Fruit fly (Drosophila melanogaster): ENCODE data around the gene Urm1.

Gene Urm1

DNA sequence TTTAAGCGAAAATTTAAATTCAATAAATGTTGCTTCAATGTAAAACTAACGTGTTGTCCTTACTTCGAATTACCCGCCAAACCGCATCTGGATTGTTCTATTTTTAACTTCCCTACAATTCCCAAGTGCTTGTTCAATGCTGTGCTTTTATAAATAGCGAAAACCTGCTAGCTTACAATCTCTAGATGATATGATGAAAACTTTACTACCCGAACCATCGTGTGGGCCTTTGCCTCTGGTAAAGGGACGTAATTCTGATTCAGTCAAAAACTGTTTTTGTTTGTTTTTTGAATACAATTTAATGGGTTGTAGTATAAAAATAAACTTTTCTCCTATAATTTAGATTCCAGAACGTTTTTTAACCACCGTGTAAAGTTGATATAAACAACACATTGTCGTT is 713 bp downstream of the Urm1 start:
- TF ChIP-seq Dif (GFP tag; optimal IDR thresholded peaks at IDR 0.05; ENCODE audit: partially characterized antibody) (peak; percentile 17), Abd-B (GFP tag; optimal IDR thresholded peaks at IDR 0.05) (no peak)

DNA sequence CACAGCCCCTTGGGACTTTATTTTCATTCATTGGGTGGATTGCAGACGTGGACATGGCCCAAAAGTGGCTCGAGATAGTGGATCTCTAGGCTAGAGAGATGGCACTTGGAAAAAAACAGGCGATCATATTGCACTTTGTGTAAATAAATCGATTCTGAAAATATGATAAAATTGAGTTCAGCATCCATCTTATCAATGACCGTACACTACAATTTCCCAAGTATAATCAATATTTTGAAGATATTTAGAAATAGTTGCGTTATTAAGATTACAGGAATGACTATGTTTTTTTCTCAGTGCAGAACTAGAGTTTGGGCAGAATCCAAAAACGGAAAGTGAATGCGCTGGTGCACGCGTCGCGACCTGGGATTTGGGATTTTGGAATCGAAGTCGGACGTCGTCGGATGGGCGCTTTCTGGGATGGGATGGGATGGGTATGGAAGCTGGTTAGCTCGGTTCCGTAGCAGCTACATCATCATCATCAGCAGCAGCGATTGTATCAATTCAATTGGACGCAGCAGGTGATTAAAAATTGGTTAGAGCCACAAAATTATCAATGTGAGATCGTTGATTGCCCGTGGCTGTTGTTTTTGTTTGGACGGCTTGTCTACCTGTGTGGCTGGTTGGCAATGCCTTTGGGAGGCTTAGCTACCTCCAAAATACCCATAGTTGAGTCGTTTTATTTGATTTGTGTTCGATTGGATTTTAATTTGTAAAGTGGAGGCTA is 5.3 kb downstream of the Urm1 start:
- TF ChIP-seq CG9705 (GFP tag; optimal IDR thresholded peaks at IDR 0.05), result no peak
- no peak for TF ChIP-seq lola (GFP tag; optimal IDR thresholded peaks at IDR 0.05)
- TF ChIP-seq Dif (GFP tag; optimal IDR thresholded peaks at IDR 0.05; ENCODE audit: partially characterized antibody), result no peak
- no peak for TF ChIP-seq Vsx2 (GFP tag; optimal IDR thresholded peaks at IDR 0.05; ENCODE audit: partially characterized antibody)
- TF ChIP-seq Hr83 (GFP tag; optimal IDR thresholded peaks at IDR 0.05; ENCODE audit: poor library complexity, severe bottlenecking), result no peak
- TF ChIP-seq woc (GFP tag; optimal IDR thresholded peaks at IDR 0.05), result no peak
- TF ChIP-seq HLH106 (tag; optimal IDR thresholded peaks at IDR 0.05), result no peak
- TF ChIP-seq Mio (GFP tag; optimal IDR thresholded peaks at IDR 0.05), result no peak
- no peak for TF ChIP-seq sage (GFP tag; optimal IDR thresholded peaks at IDR 0.05)
- TF ChIP-seq dl (GFP tag; optimal IDR thresholded peaks at IDR 0.05; ENCODE audit: insufficient read depth in 1 of 2, partially characterized antibody in 2 of 2), result no peak
- TF ChIP-seq dmrt93B (GFP tag; optimal IDR thresholded peaks at IDR 0.05), result no peak
- no peak for TF ChIP-seq GATAd (GFP tag; optimal IDR thresholded peaks at IDR 0.05)
- no peak for TF ChIP-seq foxo (GFP tag; optimal IDR thresholded peaks at IDR 0.05)
- no peak for TF ChIP-seq fru (GFP tag; optimal IDR thresholded peaks at IDR 0.05)

DNA sequence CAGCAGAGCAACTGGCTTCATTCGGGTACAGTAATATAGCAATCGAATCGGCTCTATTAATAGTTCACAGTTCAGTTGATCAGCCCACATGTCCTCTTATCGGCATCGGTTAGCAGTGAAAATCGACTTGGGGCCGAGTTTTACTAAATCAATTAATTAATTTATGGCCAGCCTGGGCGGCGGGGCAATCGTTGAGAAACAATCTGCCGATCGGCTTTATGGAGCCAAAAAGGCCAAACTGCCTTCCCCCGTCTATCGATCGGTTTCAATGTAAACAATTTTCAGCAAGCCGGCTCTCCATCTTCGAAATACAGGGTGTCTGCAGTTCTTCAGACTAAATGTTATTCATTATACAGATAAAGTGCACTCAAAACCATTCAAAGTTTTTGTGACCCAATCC is 6.6 kb downstream of the Urm1 start:
- TF ChIP-seq lola (GFP tag; optimal IDR thresholded peaks at IDR 0.05) (no peak), foxo (GFP tag; optimal IDR thresholded peaks at IDR 0.05) (no peak), rgr (GFP tag; optimal IDR thresholded peaks at IDR 0.05) (no peak), Hnf4 (GFP tag; optimal IDR thresholded peaks at IDR 0.05) (no peak), Rel (GFP tag; optimal IDR thresholded peaks at IDR 0.05) (no peak), Rel (tag; optimal IDR thresholded peaks at IDR 0.05) (no peak), jim (GFP tag; optimal IDR thresholded peaks at IDR 0.05) (no peak), pan (optimal IDR thresholded peaks at IDR 0.05) (no peak), CG9705 (GFP tag; optimal IDR thresholded peaks at IDR 0.05) (no peak), sv (GFP tag; optimal IDR thresholded peaks at IDR 0.05) (no peak), br (GFP tag; optimal IDR thresholded peaks at IDR 0.05) (no peak), GATAd (GFP tag; optimal IDR thresholded peaks at IDR 0.05) (no peak), CrebA (GFP tag; optimal IDR thresholded peaks at IDR 0.05; ENCODE audit: borderline replicate concordance) (no peak), Dfd (GFP tag; optimal IDR thresholded peaks at IDR 0.05) (no peak), HLH106 (tag; optimal IDR thresholded peaks at IDR 0.05) (no peak), psq (GFP tag; optimal IDR thresholded peaks at IDR 0.05) (no peak), tai (GFP tag; optimal IDR thresholded peaks at IDR 0.05) (no peak), Hr83 (GFP tag; optimal IDR thresholded peaks at IDR 0.05; ENCODE audit: poor library complexity, severe bottlenecking) (no peak), Dif (GFP tag; optimal IDR thresholded peaks at IDR 0.05; ENCODE audit: partially characterized antibody) (no peak), dsf (GFP tag; optimal IDR thresholded peaks at IDR 0.05; ENCODE audit: borderline replicate concordance) (no peak), N (GFP tag; optimal IDR thresholded peaks at IDR 0.05) (no peak)

DNA sequence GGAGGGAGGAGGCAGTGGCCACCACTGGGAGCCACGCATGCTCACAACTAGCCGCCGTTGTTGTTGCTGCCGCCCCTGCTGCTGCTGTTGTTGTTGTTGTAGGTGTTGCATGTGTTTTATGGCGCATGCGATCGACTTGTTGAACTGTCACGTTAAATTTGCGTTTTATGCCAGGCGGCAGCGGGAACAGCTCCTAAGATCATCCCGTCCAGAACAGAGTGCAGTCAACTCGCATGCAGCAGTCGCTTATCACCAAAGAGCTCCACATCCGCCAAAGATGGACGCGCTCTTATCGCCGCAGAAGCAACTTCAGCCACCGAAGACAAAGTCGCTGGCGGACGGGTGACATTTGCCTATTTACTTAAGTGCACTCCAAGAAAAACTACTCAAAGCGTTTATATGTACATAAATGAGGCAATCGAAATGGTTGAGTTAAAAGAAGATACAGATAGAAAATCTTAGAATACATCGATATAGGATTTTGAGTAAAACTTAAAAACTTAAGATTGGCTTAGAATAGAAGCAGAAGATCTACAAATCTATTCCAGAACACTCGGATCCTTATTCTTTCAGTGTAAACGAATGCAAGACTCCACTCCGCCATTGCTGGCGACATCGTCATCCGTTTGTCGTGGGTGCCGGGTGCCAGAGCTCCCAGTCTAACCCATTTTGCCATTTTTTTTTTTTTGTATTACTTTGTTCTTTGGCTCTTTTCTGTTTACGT is 7.5 kb downstream of the Urm1 start:
- TF ChIP-seq sage (GFP tag; optimal IDR thresholded peaks at IDR 0.05) (no peak), foxo (GFP tag; optimal IDR thresholded peaks at IDR 0.05) (no peak), Dif (GFP tag; optimal IDR thresholded peaks at IDR 0.05; ENCODE audit: partially characterized antibody) (no peak), woc (GFP tag; optimal IDR thresholded peaks at IDR 0.05) (no peak), Vsx2 (GFP tag; optimal IDR thresholded peaks at IDR 0.05; ENCODE audit: partially characterized antibody) (no peak), CG9705 (GFP tag; optimal IDR thresholded peaks at IDR 0.05) (no peak), Hr83 (GFP tag; optimal IDR thresholded peaks at IDR 0.05; ENCODE audit: poor library complexity, severe bottlenecking) (no peak), GATAd (GFP tag; optimal IDR thresholded peaks at IDR 0.05) (no peak), brk (GFP tag; optimal IDR thresholded peaks at IDR 0.05) (no peak), Abd-B (GFP tag; optimal IDR thresholded peaks at IDR 0.05) (no peak), jim (GFP tag; optimal IDR thresholded peaks at IDR 0.05) (no peak), Hnf4 (GFP tag; optimal IDR thresholded peaks at IDR 0.05) (no peak), N (GFP tag; optimal IDR thresholded peaks at IDR 0.05) (no peak)
